Worm (Caenorhabditis elegans): ENCODE measurements around the gene cyk-3.
"Not testable (repeated sequence)": the region's sequence is repeated elsewhere in the genome, so short reads cannot be mapped to it uniquely, and the experiment has no call there.

cyk-3 gene

ce11 chrIII:6013027-6013426 lies 6.9 kb upstream of the cyk-3 start:
- TF ChIP-seq dsc-1 (tag; optimal IDR thresholded peaks at IDR 0.05) = peak; percentile 1
- TF ChIP-seq nhr-71 (tag; optimal IDR thresholded peaks at IDR 0.05) = peak; percentile 41
- peak; percentile 7 for TF ChIP-seq snu-23 (GFP tag; optimal IDR thresholded peaks at IDR 0.05)
- TF ChIP-seq nhr-19 (GFP tag; conservative IDR thresholded peaks at IDR 0.05) = peak; percentile 33; the same call in 1 of the 2 replicates
- peak; percentile 24 for TF ChIP-seq unc-86 (tag; optimal IDR thresholded peaks at IDR 0.05)
- TF ChIP-seq rnt-1 (tag; optimal IDR thresholded peaks at IDR 0.05) = peak; percentile 41
- peak in 1 of 2 experiments; percentile 27 for TF ChIP-seq efl-1 (optimal IDR thresholded peaks at IDR 0.05)
- not testable (repeated sequence) for TF ChIP-seq efl-1 (GFP tag; optimal IDR thresholded peaks at IDR 0.05 in 1 of 2)
- peak; percentile 46 for TF ChIP-seq nhr-47 (tag; optimal IDR thresholded peaks at IDR 0.05)
- TF ChIP-seq xbp-1 (tag; optimal IDR thresholded peaks at IDR 0.05) = peak; percentile 2
- TF ChIP-seq ztf-11 (tag; optimal IDR thresholded peaks at IDR 0.05) = peak in 1 of 2 experiments; percentile 20

ce11 chrIII:6028432-6028831 lies 8.5 kb downstream of the cyk-3 start, which contains the start of gene tbx-7:
Gene tbx-7 (minus strand): TSS chrIII:6028532.
- TF ChIP-seq mdl-1 (tag; optimal IDR thresholded peaks at IDR 0.05) = no peak
- TF ChIP-seq ceh-90 (tag; optimal IDR thresholded peaks at IDR 0.05) = no peak
- TF ChIP-seq snu-23 (GFP tag; optimal IDR thresholded peaks at IDR 0.05) = no peak
- no peak for TF ChIP-seq tlp-1 (tag; optimal IDR thresholded peaks at IDR 0.05)
- no peak for TF ChIP-seq snpc-4 (tag; optimal IDR thresholded peaks at IDR 0.05)
- TF ChIP-seq nhr-71 (tag; optimal IDR thresholded peaks at IDR 0.05) = no peak
- TF ChIP-seq fkh-10 (GFP tag; optimal IDR thresholded peaks at IDR 0.05) = no peak
- TF ChIP-seq nhr-77 (tag; optimal IDR thresholded peaks at IDR 0.05) = no peak
- TF ChIP-seq isw-1 (GFP tag; IDR thresholded peaks at IDR 0.05) = no peak
- TF ChIP-seq ceh-82 (tag; optimal IDR thresholded peaks at IDR 0.05) = no peak
- no peak for TF ChIP-seq C04F5.9 (tag; optimal IDR thresholded peaks at IDR 0.05)
- no peak for TF ChIP-seq nhr-12 (tag; optimal IDR thresholded peaks at IDR 0.05)
- no peak for TF ChIP-seq egl-13 (tag; optimal IDR thresholded peaks at IDR 0.05)
- TF ChIP-seq lin-13 (GFP tag; optimal IDR thresholded peaks at IDR 0.05) = no peak
- no peak for TF ChIP-seq nhr-47 (tag; optimal IDR thresholded peaks at IDR 0.05)
- no peak for TF ChIP-seq mef-2 (tag; optimal IDR thresholded peaks at IDR 0.05)
- TF ChIP-seq unc-30 (tag; optimal IDR thresholded peaks at IDR 0.05) = no peak
- TF ChIP-seq dpl-1 (GFP tag; optimal IDR thresholded peaks at IDR 0.05) = no peak
- TF ChIP-seq pag-3 (tag; optimal IDR thresholded peaks at IDR 0.05; ENCODE audit: borderline replicate concordance, insufficient read depth) = no peak
- no peak for TF ChIP-seq nhr-20 (tag; optimal IDR thresholded peaks at IDR 0.05)

ce11 chrIII:6030483-6030882 lies 10.5 kb downstream of the cyk-3 start, which contains the start of gene ZK328.6:
Gene ZK328.6 (minus strand): TSS chrIII:6030583.
- TF ChIP-seq pax-3 (tag; optimal IDR thresholded peaks at IDR 0.05) = no peak
- TF ChIP-seq efl-3 (GFP tag; optimal IDR thresholded peaks at IDR 0.05) = no peak
- no peak for TF ChIP-seq lin-13 (GFP tag; optimal IDR thresholded peaks at IDR 0.05)
- TF ChIP-seq grh-1 (GFP tag; IDR thresholded peaks at IDR 0.05) = no peak
- no peak for TF ChIP-seq isw-1 (GFP tag; IDR thresholded peaks at IDR 0.05)
- no peak for TF ChIP-seq efl-1 (optimal IDR thresholded peaks at IDR 0.05)
- TF ChIP-seq efl-1 (GFP tag; optimal IDR thresholded peaks at IDR 0.05 in 1 of 2) = no peak
- no peak for TF ChIP-seq ztf-11 (tag; optimal IDR thresholded peaks at IDR 0.05)
- TF ChIP-seq lin-14 (GFP tag; optimal IDR thresholded peaks at IDR 0.05) = no peak
- TF ChIP-seq lin-15B (tag; optimal IDR thresholded peaks at IDR 0.05) = no peak
- TF ChIP-seq irx-1 (tag; optimal IDR thresholded peaks at IDR 0.05) = no peak
- no peak for TF ChIP-seq nhr-85 (tag)
- no peak for TF ChIP-seq ceh-90 (tag; optimal IDR thresholded peaks at IDR 0.05)
- TF ChIP-seq ces-1 (GFP tag; optimal IDR thresholded peaks at IDR 0.05) = no peak
- TF ChIP-seq fos-1 (tag; optimal IDR thresholded peaks at IDR 0.05) = no peak

ce11 chrIII:6039370-6039769 lies 19.4 kb downstream of the cyk-3 start, which contains the start of gene ift-139:
Gene ift-139 (minus strand): TSS chrIII:6039470.
- TF ChIP-seq lin-35 (GFP tag; optimal IDR thresholded peaks at IDR 0.05) (no peak), nhr-47 (tag; optimal IDR thresholded peaks at IDR 0.05) (no peak), egl-13 (tag; optimal IDR thresholded peaks at IDR 0.05) (no peak), unc-30 (tag; optimal IDR thresholded peaks at IDR 0.05) (no peak), pag-3 (tag; optimal IDR thresholded peaks at IDR 0.05; ENCODE audit: borderline replicate concordance, insufficient read depth) (no peak), isw-1 (GFP tag; IDR thresholded peaks at IDR 0.05) (no peak), swsn-7 (tag; optimal IDR thresholded peaks at IDR 0.05) (no peak)
